Fruit fly (Drosophila melanogaster): ENCODE measurements around the gene CG14419.
A peak's percentile ranks its signal among the peaks of the same experiment; 100 is the strongest.

CG14419 gene

dm6 chrX:2877070-2877469 lies 8.6 kb downstream of the CG14419 start:
- no peak for TF ChIP-seq OdsH (GFP tag; optimal IDR thresholded peaks at IDR 0.05)
- TF ChIP-seq Hr83 (GFP tag; optimal IDR thresholded peaks at IDR 0.05; ENCODE audit: poor library complexity, severe bottlenecking), result no peak
- no peak for TF ChIP-seq dl (GFP tag; optimal IDR thresholded peaks at IDR 0.05; ENCODE audit: insufficient read depth in 1 of 2, partially characterized antibody in 2 of 2)
- no peak for TF ChIP-seq Sp1 (GFP tag; optimal IDR thresholded peaks at IDR 0.05)
- TF ChIP-seq pan (optimal IDR thresholded peaks at IDR 0.05), result no peak
- no peak for TF ChIP-seq dmrt93B (GFP tag; optimal IDR thresholded peaks at IDR 0.05)
- no peak for TF ChIP-seq foxo (GFP tag; optimal IDR thresholded peaks at IDR 0.05)

- TF ChIP-seq lola (GFP tag; optimal IDR thresholded peaks at IDR 0.05) (no peak), psq (GFP tag; optimal IDR thresholded peaks at IDR 0.05) (no peak), GATAd (GFP tag; optimal IDR thresholded peaks at IDR 0.05) (no peak)
Observed at dm6 chrX:2876433-2876832, 9.3 kb downstream of the CG14419 start, which contains the start of gene CG14417. Gene CG14417 (minus strand): TSS chrX:2876533.

- no peak for TF ChIP-seq Mio (GFP tag; optimal IDR thresholded peaks at IDR 0.05)
- no peak for TF ChIP-seq jim (GFP tag; optimal IDR thresholded peaks at IDR 0.05)
- no peak for TF ChIP-seq dmrt93B (GFP tag; optimal IDR thresholded peaks at IDR 0.05)
- no peak for TF ChIP-seq CG9705 (GFP tag; optimal IDR thresholded peaks at IDR 0.05)
- no peak for TF ChIP-seq h (GFP tag; optimal IDR thresholded peaks at IDR 0.05)
- no peak for TF ChIP-seq N (GFP tag; optimal IDR thresholded peaks at IDR 0.05)
Observed at dm6 chrX:2872753-2873152, 13.0 kb downstream of the CG14419 start, which contains the start of gene CG14416. Gene CG14416 (minus strand): TSS chrX:2872853.

dm6 chrX:2869430-2869829 lies 16.3 kb downstream of the CG14419 start:
- TF ChIP-seq sv (GFP tag; optimal IDR thresholded peaks at IDR 0.05) (no peak), pan (optimal IDR thresholded peaks at IDR 0.05) (no peak), rgr (GFP tag; optimal IDR thresholded peaks at IDR 0.05) (no peak), Myc (optimal IDR thresholded peaks at IDR 0.05) (no peak), dl (GFP tag; optimal IDR thresholded peaks at IDR 0.05; ENCODE audit: insufficient read depth in 1 of 2, partially characterized antibody in 2 of 2) (no peak), Dfd (GFP tag; optimal IDR thresholded peaks at IDR 0.05) (no peak), woc (GFP tag; optimal IDR thresholded peaks at IDR 0.05) (no peak), Sp1 (GFP tag; optimal IDR thresholded peaks at IDR 0.05) (no peak), Mio (GFP tag; optimal IDR thresholded peaks at IDR 0.05) (no peak), OdsH (GFP tag; optimal IDR thresholded peaks at IDR 0.05) (no peak), CrebA (GFP tag; optimal IDR thresholded peaks at IDR 0.05; ENCODE audit: borderline replicate concordance) (no peak), Hr78 (GFP tag; optimal IDR thresholded peaks at IDR 0.05) (no peak), Abd-B (GFP tag; optimal IDR thresholded peaks at IDR 0.05) (no peak), psq (GFP tag; optimal IDR thresholded peaks at IDR 0.05) (no peak), Hr83 (GFP tag; optimal IDR thresholded peaks at IDR 0.05; ENCODE audit: poor library complexity, severe bottlenecking) (no peak), tai (GFP tag; optimal IDR thresholded peaks at IDR 0.05) (no peak), lola (GFP tag; optimal IDR thresholded peaks at IDR 0.05) (no peak)

- TF ChIP-seq dsf (GFP tag; optimal IDR thresholded peaks at IDR 0.05; ENCODE audit: borderline replicate concordance) (no peak), ey (GFP tag; optimal IDR thresholded peaks at IDR 0.05) (peak; percentile 13), sage (GFP tag; optimal IDR thresholded peaks at IDR 0.05) (no peak), h (GFP tag; optimal IDR thresholded peaks at IDR 0.05) (peak; percentile 6), Hr78 (GFP tag; optimal IDR thresholded peaks at IDR 0.05) (no peak), Rel (GFP tag; optimal IDR thresholded peaks at IDR 0.05) (no peak), Rel (tag; optimal IDR thresholded peaks at IDR 0.05) (no peak), br (GFP tag; optimal IDR thresholded peaks at IDR 0.05) (no peak), Myc (optimal IDR thresholded peaks at IDR 0.05) (no peak), Sp1 (GFP tag; optimal IDR thresholded peaks at IDR 0.05) (peak; percentile 16), Hnf4 (GFP tag; optimal IDR thresholded peaks at IDR 0.05) (no peak)
Observed at dm6 chrX:2860955-2861354, 24.8 kb downstream of the CG14419 start.

Data from whole organism, wandering third instar larva.